Worm (Caenorhabditis elegans) whole organism, L1 larva: ENCODE measurements around the gene zag-1.

Source experiments
- C16A3.4 ChIP-seq: fragments of 150-350 bp; optimal IDR thresholded peaks from 2 replicates; lab custom pipeline; 2014; ENCODE audit warnings: missing biosample characterization, missing genetic modification characterization
- C34B4.2 ChIP-seq: sonication (generic microtip); optimal IDR thresholded peaks from 2 replicates; lab custom pipeline; 2017; ENCODE audit warnings: mild to moderate bottlenecking, missing genetic modification characterization, missing compliant biosample characterization
- aha-1 ChIP-seq: fragments of 150-350 bp; optimal IDR thresholded peaks from 2 replicates; lab custom pipeline; 2014; ENCODE audit warnings: missing biosample characterization, missing genetic modification characterization
- alr-1 ChIP-seq: fragments of 200-800 bp; sonication (Bioruptor generic); optimal IDR thresholded peaks from 2 replicates; lab custom pipeline; 2018; ENCODE audit warnings: borderline replicate concordance, mild to moderate bottlenecking, missing genetic modification characterization, missing compliant biosample characterization
- aly-2 ChIP-seq: fragments of 150-350 bp; optimal IDR thresholded peaks from 2 replicates; lab custom pipeline; 2014; ENCODE audit warnings: missing biosample characterization, missing genetic modification characterization
- ceh-63 ChIP-seq: fragments of 200-800 bp; sonication (Bioruptor generic); optimal IDR thresholded peaks from 2 replicates; lab custom pipeline; 2018; ENCODE audit warnings: mild to moderate bottlenecking, missing genetic modification characterization, missing compliant biosample characterization
- ceh-8 ChIP-seq: fragments of 200-800 bp; sonication (Bioruptor generic); optimal IDR thresholded peaks from 2 replicates; lab custom pipeline; 2018; ENCODE audit warnings: mild to moderate bottlenecking, missing genetic modification characterization, moderate library complexity, missing compliant biosample characterization
- ceh-82 ChIP-seq, 3 experiments: fragments of 150-350 bp in 1 of 3; sonication (generic microtip) in 2 of 3; optimal IDR thresholded peaks; 2 replicates each; lab custom pipeline; 2014 to 2017; ENCODE audit warnings: missing biosample characterization in 3 of 3, missing genetic modification characterization in 3 of 3
- ceh-88 ChIP-seq: fragments of 200-800 bp; sonication (Bioruptor generic); IDR thresholded peaks from 2 replicates; pipeline ENCODE4 v1.3.6; 2022; ENCODE audit warnings: missing genetic modification characterization, missing compliant biosample characterization
- dsc-1 ChIP-seq: sonication (generic microtip); optimal IDR thresholded peaks from 2 replicates; lab custom pipeline; 2016; ENCODE audit warnings: mild to moderate bottlenecking, missing genetic modification characterization, missing compliant biosample characterization
- efl-1 ChIP-seq, 4 experiments: fragments of 150-350 bp; optimal IDR thresholded peaks in 3 of 4; peaks in 1 of 4; 1 replicate in 1 of 4; 2 replicates in 3 of 4; lab custom pipeline; 2014; ENCODE audit warnings: missing biosample characterization in 2 of 4, missing genetic modification characterization in 2 of 4, missing genetic modification reagents in 2 of 4
- efl-3 ChIP-seq: fragments of 200-800 bp; sonication (Bioruptor generic); optimal IDR thresholded peaks from 2 replicates; lab custom pipeline; 2018; ENCODE audit warnings: mild to moderate bottlenecking, missing genetic modification characterization, missing compliant biosample characterization
- egl-13 ChIP-seq: sonication (generic microtip); optimal IDR thresholded peaks from 2 replicates; lab custom pipeline; 2016; ENCODE audit warnings: missing genotype, missing genetic modification reagents, missing genetic modification characterization, missing compliant biosample characterization
- ets-5 ChIP-seq: fragments of 200-800 bp; sonication (Bioruptor generic); IDR thresholded peaks from 2 replicates; pipeline ENCODE4 v1.3.6; 2022; ENCODE audit warnings: missing genetic modification characterization, missing compliant biosample characterization
- fkh-8 ChIP-seq: sonication (generic microtip); optimal IDR thresholded peaks from 2 replicates; lab custom pipeline; 2016; ENCODE audit warnings: mild to moderate bottlenecking, missing genetic modification characterization, missing compliant biosample characterization
- hlh-4 ChIP-seq: sonication (generic microtip); optimal IDR thresholded peaks from 2 replicates; lab custom pipeline; 2016; ENCODE audit warnings: mild to moderate bottlenecking, missing genetic modification characterization, missing compliant biosample characterization
- hpl-2 ChIP-seq: fragments of 150-350 bp; optimal IDR thresholded peaks from 2 replicates; lab custom pipeline; 2014; ENCODE audit warnings: missing biosample characterization, missing genetic modification reagents, missing genetic modification characterization
- irx-1 ChIP-seq: sonication (generic microtip); optimal IDR thresholded peaks from 2 replicates; lab custom pipeline; 2016; ENCODE audit warnings: missing genetic modification characterization, missing compliant biosample characterization
- isw-1 ChIP-seq: fragments of 200-800 bp; sonication (Bioruptor generic); IDR thresholded peaks from 2 replicates; pipeline ENCODE4 v1.3.6; 2022; ENCODE audit warnings: missing genetic modification characterization, missing compliant biosample characterization
- lin-13 ChIP-seq: fragments of 150-350 bp; optimal IDR thresholded peaks from 2 replicates; lab custom pipeline; 2014; ENCODE audit warnings: missing biosample characterization, missing genetic modification reagents, missing genetic modification characterization
- lin-14 ChIP-seq: fragments of 200-800 bp; sonication (Bioruptor generic); optimal IDR thresholded peaks from 2 replicates; lab custom pipeline; 2018; ENCODE audit warnings: mild to moderate bottlenecking, missing genetic modification characterization, moderate library complexity, missing compliant biosample characterization
- lin-15B ChIP-seq: fragments of 150-350 bp; sonication (generic microtip); optimal IDR thresholded peaks from 3 replicates; lab custom pipeline; 2014; ENCODE audit warnings: missing biosample characterization, missing genetic modification characterization
- lin-35 ChIP-seq, 2 experiments: fragments of 150-350 bp; optimal IDR thresholded peaks; 2 replicates each; lab custom pipeline; 2014; ENCODE audit warnings: missing biosample characterization in 2 of 2, missing genetic modification characterization in 2 of 2, missing genetic modification reagents in 2 of 2
- mef-2 ChIP-seq: fragments of 150-350 bp; optimal IDR thresholded peaks from 2 replicates; lab custom pipeline; 2014; ENCODE audit warnings: missing biosample characterization, missing genetic modification characterization
- mep-1 ChIP-seq: fragments of 150-350 bp; optimal IDR thresholded peaks from 2 replicates; lab custom pipeline; 2014; ENCODE audit warnings: missing biosample characterization, missing genetic modification characterization
- nhr-71 ChIP-seq: sonication (generic microtip); optimal IDR thresholded peaks from 2 replicates; lab custom pipeline; 2016; ENCODE audit warnings: mild to moderate bottlenecking, missing genetic modification characterization, moderate library complexity, missing compliant biosample characterization
- nhr-84 ChIP-seq: sonication (generic microtip); optimal IDR thresholded peaks from 2 replicates; lab custom pipeline; 2017; ENCODE audit warnings: missing biosample characterization, missing genetic modification characterization
- pag-3 ChIP-seq: sonication (generic microtip); optimal IDR thresholded peaks from 2 replicates; lab custom pipeline; 2017; ENCODE audit warnings: missing genetic modification characterization, mild to moderate bottlenecking, missing compliant biosample characterization, antibody characterized with exemption, borderline replicate concordance; ENCODE audit not compliant: insufficient read depth
- pax-3 ChIP-seq: fragments of 200-800 bp; sonication (Bioruptor generic); optimal IDR thresholded peaks from 2 replicates; lab custom pipeline; 2018; ENCODE audit warnings: mild to moderate bottlenecking, missing genetic modification characterization, moderate library complexity, missing compliant biosample characterization
- pqm-1 ChIP-seq: sonication (generic microtip); optimal IDR thresholded peaks from 3 replicates; lab custom pipeline; 2017; ENCODE audit warnings: missing biosample characterization, missing genetic modification characterization
- snpc-4 ChIP-seq: fragments of 150-350 bp; optimal IDR thresholded peaks from 2 replicates; lab custom pipeline; 2014; ENCODE audit warnings: missing biosample characterization, missing genetic modification characterization
- snu-23 ChIP-seq: sonication (generic microtip); optimal IDR thresholded peaks from 2 replicates; lab custom pipeline; 2016; ENCODE audit warnings: missing genetic modification characterization, missing compliant biosample characterization
- sox-4 ChIP-seq: sonication (generic microtip); optimal IDR thresholded peaks from 2 replicates; lab custom pipeline; 2016; ENCODE audit warnings: missing genetic modification characterization, missing compliant biosample characterization
- sptf-1 ChIP-seq: fragments of 150-350 bp; optimal IDR thresholded peaks from 2 replicates; lab custom pipeline; 2014; ENCODE audit warnings: missing biosample characterization, missing genetic modification characterization
- tlp-1 ChIP-seq: fragments of 150-350 bp; optimal IDR thresholded peaks from 2 replicates; lab custom pipeline; 2014; ENCODE audit warnings: missing biosample characterization, missing genetic modification characterization
- unc-62 ChIP-seq: fragments of 150-350 bp; optimal IDR thresholded peaks from 2 replicates; lab custom pipeline; 2014; ENCODE audit warnings: missing biosample characterization, missing genetic modification reagents, missing genetic modification characterization
- vab-15 ChIP-seq: sonication (generic microtip); optimal IDR thresholded peaks from 2 replicates; lab custom pipeline; 2017; ENCODE audit warnings: missing genotype, mild to moderate bottlenecking, missing genetic modification characterization, missing compliant biosample characterization

zag-1 gene

DNA sequence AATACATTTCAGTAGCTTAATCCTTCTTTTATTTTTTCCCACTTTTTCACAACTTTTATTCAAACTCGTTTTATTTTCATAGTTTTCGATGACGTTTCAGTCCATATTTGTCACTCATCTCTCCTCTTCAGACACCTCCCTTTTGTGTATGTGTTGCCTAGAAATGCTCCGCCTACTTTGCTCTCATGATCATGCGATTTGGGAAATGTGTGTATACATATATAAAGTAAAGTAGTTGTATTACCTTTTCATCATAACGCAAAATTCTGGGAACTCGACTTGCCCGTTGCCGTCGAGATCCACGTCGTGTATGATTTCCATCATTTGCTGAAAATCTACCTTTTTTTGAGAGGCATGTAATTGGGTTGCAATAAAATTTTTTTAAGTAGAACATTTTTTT, 23.6 kb upstream of the zag-1 start (continued):
- TF ChIP-seq efl-1 (optimal IDR thresholded peaks at IDR 0.05; lab: Kevin White, UChicago) (no peak), efl-1 (GFP tag; optimal IDR thresholded peaks at IDR 0.05 in 1 of 2; lab: Kevin White, UChicago) (peak in 1 of 2 experiments; percentile 73)

DNA sequence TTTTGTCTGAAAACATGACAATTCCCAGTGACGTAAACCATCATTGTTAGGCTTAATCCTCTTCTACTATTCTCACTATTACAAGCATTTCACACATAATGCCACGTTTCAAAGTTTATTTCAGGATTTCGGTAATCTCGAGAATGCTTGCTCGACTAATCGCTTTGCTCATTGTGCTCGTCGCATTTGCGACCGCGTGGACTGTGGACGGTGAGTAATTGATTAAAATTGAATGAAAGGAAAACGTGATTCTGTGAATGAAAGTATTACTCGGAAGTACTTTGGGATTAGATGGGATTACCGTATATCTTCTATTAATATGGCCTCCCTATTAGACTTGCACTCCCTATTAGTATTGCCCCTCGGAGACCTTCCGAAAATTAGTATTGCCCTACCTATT, 21.9 kb upstream of the zag-1 start:
- TF ChIP-seq ceh-88 (no peak), ets-5 (GFP tag; lab: Robert Waterston, UW) (no peak), efl-1 (optimal IDR thresholded peaks at IDR 0.05; lab: Kevin White, UChicago) (no peak), efl-1 (GFP tag; optimal IDR thresholded peaks at IDR 0.05 in 1 of 2; lab: Kevin White, UChicago) (peak in 1 of 2 experiments; percentile 4), dsc-1 (tag; lab: Kevin White, UChicago) (peak; percentile 87), pax-3 (peak; percentile 42), lin-14 (GFP tag; lab: Kevin White, UChicago) (no peak), hpl-2 (GFP tag; lab: Kevin White, UChicago) (no peak), sox-4 (tag; lab: Kevin White, UChicago) (peak; percentile 42), fkh-8 (tag; lab: Kevin White, UChicago) (peak; percentile 24)

- TF ChIP-seq snu-23 (GFP tag; lab: Kevin White, UChicago), result no peak
- no peak for TF ChIP-seq efl-1 (optimal IDR thresholded peaks at IDR 0.05; lab: Kevin White, UChicago)
- TF ChIP-seq efl-1 (GFP tag; optimal IDR thresholded peaks at IDR 0.05 in 1 of 2; lab: Kevin White, UChicago), result peak in 1 of 2 experiments; percentile 19
Measured at ce11 chrIV:3835065-3835464, 20.6 kb upstream of the zag-1 start, which contains the start of gene cal-3. Gene cal-3 (minus strand): TSS chrIV:3835165.

- TF ChIP-seq mep-1, result no peak
- no peak for TF ChIP-seq vab-15
- TF ChIP-seq nhr-84, result no peak
- TF ChIP-seq hpl-2 (GFP tag; lab: Kevin White, UChicago), result no peak
- no peak for TF ChIP-seq lin-13 (GFP tag; lab: Kevin White, UChicago)
- no peak for TF ChIP-seq unc-62
- TF ChIP-seq, all 84 proteins: peak for 0
Measured at ce11 chrIV:3838687-3839086, 17.0 kb upstream of the zag-1 start.

DNA sequence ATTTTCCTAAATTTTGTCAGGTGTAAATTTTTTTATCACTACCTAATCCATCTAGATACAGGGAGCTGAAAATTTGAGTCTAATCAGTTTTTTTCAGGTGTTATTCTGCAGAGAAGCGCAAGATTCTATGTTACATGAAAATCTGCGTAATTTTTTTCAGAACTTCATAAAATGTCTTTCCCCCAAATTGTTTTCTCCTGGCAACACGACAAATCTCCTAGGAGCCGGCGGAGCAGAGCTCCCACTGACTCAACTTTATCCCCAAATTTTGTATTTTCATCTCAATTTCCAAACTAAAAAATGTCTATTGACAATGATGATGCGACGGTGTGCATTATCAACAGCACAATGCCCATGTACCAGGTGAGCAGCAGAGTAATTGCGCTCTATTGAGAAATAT, 16.2 kb upstream of the zag-1 start, which contains the start of gene F28F9.2:
TSS of gene F28F9.2 (plus strand) at position 301 of the 400 bp plus-strand sequence.
- TF ChIP-seq snpc-4 (tag; lab: Kevin White, UChicago) (no peak), pax-3 (no peak), ceh-63 (no peak), ceh-8 (no peak), aly-2 (tag; lab: Kevin White, UChicago) (no peak), tlp-1 (no peak), pag-3 (tag; lab: Kevin White, UChicago) (no peak), ceh-82 (tag; optimal IDR thresholded peaks at IDR 0.05; lab: Kevin White, UChicago) (no peak), lin-14 (GFP tag; lab: Kevin White, UChicago) (no peak), lin-35 (GFP tag; optimal IDR thresholded peaks at IDR 0.05; lab: Kevin White, UChicago) (no peak), nhr-71 (tag; lab: Kevin White, UChicago) (no peak), egl-13 (tag; lab: Kevin White, UChicago) (no peak), hlh-4 (tag; lab: Kevin White, UChicago) (no peak), ets-5 (GFP tag; lab: Robert Waterston, UW) (no peak), efl-3 (GFP tag; lab: Kevin White, UChicago) (no peak), mef-2 (tag; lab: Kevin White, UChicago) (no peak), mep-1 (no peak), isw-1 (GFP tag; lab: Robert Waterston, UW) (no peak)

- TF ChIP-seq C16A3.4 (tag; lab: Kevin White, UChicago) (no peak), irx-1 (no peak), alr-1 (tag; lab: Kevin White, UChicago) (no peak), pqm-1 (tag; lab: Kevin White, UChicago) (no peak), lin-15B (tag; lab: Kevin White, UChicago) (no peak), C34B4.2 (no peak), aha-1 (tag; lab: Kevin White, UChicago) (no peak), sptf-1 (tag; lab: Kevin White, UChicago) (no peak), vab-15 (no peak)
Measured at ce11 chrIV:3840480-3840879, 15.2 kb upstream of the zag-1 start.
